Fruit fly (Drosophila melanogaster) whole organism: ENCODE measurements around the gene CG16749.

Experiments
- Dll ChIP-seq: fragments of >200 bp; optimal IDR thresholded peaks from 2 replicates; lab custom pipeline; 2017
- EcR ChIP-seq, 2 experiments: fragments of >200 bp; optimal IDR thresholded peaks; 2 replicates each; lab custom pipeline; 2017; ENCODE audit warnings: missing biosample characterization in 2 of 2, missing genetic modification characterization in 2 of 2, missing genetic modification reagents in 2 of 2
- pan ChIP-seq: fragments of >200 bp; optimal IDR thresholded peaks from 2 replicates; lab custom pipeline; 2017
- psq ChIP-seq: fragments of >200 bp; optimal IDR thresholded peaks from 2 replicates; lab custom pipeline; 2017
- usp ChIP-seq: fragments of >200 bp; optimal IDR thresholded peaks from 2 replicates; lab custom pipeline; 2017; ENCODE audit warnings: missing biosample characterization, missing genetic modification characterization, mixed read lengths

DNA sequence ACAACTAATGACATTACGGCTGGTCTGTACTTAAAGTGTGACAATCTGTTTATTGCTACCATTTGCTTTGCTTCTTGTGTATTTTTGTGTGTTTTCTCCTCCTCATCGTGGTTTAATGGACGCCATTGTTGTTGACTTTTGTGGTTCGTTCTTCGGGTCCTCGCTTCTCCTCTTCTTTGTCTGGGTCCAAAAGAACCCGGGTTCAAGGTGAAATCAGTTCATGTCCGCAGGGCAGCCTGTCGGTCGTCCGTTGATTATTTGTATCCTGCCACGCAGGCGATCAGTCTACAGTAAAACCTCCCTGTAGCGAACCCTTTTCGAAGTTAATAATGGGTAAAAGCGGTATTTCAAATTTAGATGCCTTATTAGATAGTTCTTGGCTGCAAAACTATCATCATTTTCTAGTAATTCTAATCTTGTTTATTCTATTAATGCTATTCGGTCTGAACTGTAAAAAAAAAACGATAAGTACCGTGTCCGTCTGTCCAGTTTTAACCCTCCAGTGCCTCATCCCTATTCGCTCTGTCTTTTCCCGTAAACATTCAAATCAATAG, 17.7 kb upstream of the CG16749 start:
- TF ChIP-seq pan (lab: Kevin White, UChicago) (no peak), usp (no peak), EcR (GFP tag; optimal IDR thresholded peaks at IDR 0.05; lab: Kevin White, UChicago) (no peak), psq (lab: Kevin White, UChicago) (no peak), Dll (lab: Kevin White, UChicago) (no peak)
